Fruit fly (Drosophila melanogaster): Measurements from ENCODE around the gene CG15535.

Gene CG15535

dm6 chr3R:30454442-30454841 lies 30.7 kb upstream of the CG15535 start:
- TF ChIP-seq esn (GFP tag; optimal IDR thresholded peaks at IDR 0.05) (peak; percentile 38), CG31627 (GFP tag; optimal IDR thresholded peaks at IDR 0.05) (peak; percentile 15), svp (GFP tag) (peak; percentile 83), CG6163 (GFP tag; IDR thresholded peaks at IDR 0.05) (peak; percentile 32; the same call in 1 of the 3 replicates), CG3919 (GFP tag; optimal IDR thresholded peaks at IDR 0.05) (peak; percentile 8), CG34406 (GFP tag; optimal IDR thresholded peaks at IDR 0.05) (no peak), topi (GFP tag; optimal IDR thresholded peaks at IDR 0.05) (peak; percentile 8), Eip78C (GFP tag) (peak; percentile 26), Smox (GFP tag; optimal IDR thresholded peaks at IDR 0.05) (no peak), CG6792 (GFP tag; optimal IDR thresholded peaks at IDR 0.05) (peak; percentile 3), Sox102F (GFP tag; optimal IDR thresholded peaks at IDR 0.05) (peak; percentile 1), Met (GFP tag; optimal IDR thresholded peaks at IDR 0.05) (peak; percentile 52), eg (GFP tag; IDR thresholded peaks at IDR 0.05) (no peak), Hr39 (GFP tag; optimal IDR thresholded peaks at IDR 0.05) (no peak)

dm6 chr3R:30453236-30453635 lies 29.5 kb upstream of the CG15535 start:
- TF ChIP-seq dsx (GFP tag; optimal IDR thresholded peaks at IDR 0.05; ENCODE audit: poor library complexity, severe bottlenecking) = no peak
- no peak for TF ChIP-seq Hr39 (GFP tag; optimal IDR thresholded peaks at IDR 0.05)

- TF ChIP-seq vri (GFP tag; optimal IDR thresholded peaks at IDR 0.05) (peak; percentile 75), CG32006 (GFP tag; optimal IDR thresholded peaks at IDR 0.05) (peak; percentile 0), svp (GFP tag) (peak; percentile 96), Eip75B (GFP tag; optimal IDR thresholded peaks at IDR 0.05) (no peak), salr (GFP tag; optimal IDR thresholded peaks at IDR 0.05) (no peak)
These were observed 27.1 kb upstream of the CG15535 start for dm6 chr3R:30450690-30451343.

dm6 chr3R:30450224-30450623 lies 26.5 kb upstream of the CG15535 start:
- TF ChIP-seq dsx (GFP tag; optimal IDR thresholded peaks at IDR 0.05; ENCODE audit: poor library complexity, severe bottlenecking) (peak; percentile 17), spab (GFP tag; optimal IDR thresholded peaks at IDR 0.05) (peak; percentile 47), CG6792 (GFP tag; optimal IDR thresholded peaks at IDR 0.05) (peak; percentile 71), Lpt (GFP tag; optimal IDR thresholded peaks at IDR 0.05) (peak; percentile 44), Hr38 (GFP tag; optimal IDR thresholded peaks at IDR 0.05) (peak; percentile 27), vri (GFP tag; optimal IDR thresholded peaks at IDR 0.05) (peak; percentile 89), CG1621 (tag; optimal IDR thresholded peaks at IDR 0.05) (peak; percentile 86), eg (GFP tag; IDR thresholded peaks at IDR 0.05) (peak; percentile 28; the same call in 1 of the 3 replicates), CG6163 (GFP tag; IDR thresholded peaks at IDR 0.05) (peak; percentile 68), salr (GFP tag; optimal IDR thresholded peaks at IDR 0.05) (peak in 1 of 2 experiments; percentile 38), CG7368 (GFP tag; optimal IDR thresholded peaks at IDR 0.05) (no peak), Hr39 (GFP tag; optimal IDR thresholded peaks at IDR 0.05) (peak; percentile 1), CG9139 (GFP tag; optimal IDR thresholded peaks at IDR 0.05) (peak; percentile 62), Eip93F (GFP tag; optimal IDR thresholded peaks at IDR 0.05) (no peak), dac (GFP tag; optimal IDR thresholded peaks at IDR 0.05) (no peak), CG11902 (GFP tag; optimal IDR thresholded peaks at IDR 0.05) (no peak), fd59A (GFP tag; optimal IDR thresholded peaks at IDR 0.05) (no peak), CG15336 (GFP tag; IDR thresholded peaks at IDR 0.05) (no peak; the same call in 1 of the 2 replicates), CG8632 (GFP tag; optimal IDR thresholded peaks at IDR 0.05) (peak; percentile 57), acj6 (GFP tag; optimal IDR thresholded peaks at IDR 0.05) (peak; percentile 45), Sox15 (GFP tag; optimal IDR thresholded peaks at IDR 0.05) (no peak), lz (GFP tag; optimal IDR thresholded peaks at IDR 0.05) (peak; percentile 37), CG16779 (tag; optimal IDR thresholded peaks at IDR 0.05) (peak; percentile 52), cyc (GFP tag; optimal IDR thresholded peaks at IDR 0.05) (peak; percentile 45), CG31627 (GFP tag; optimal IDR thresholded peaks at IDR 0.05) (peak; percentile 7), topi (GFP tag; optimal IDR thresholded peaks at IDR 0.05) (peak; percentile 65), Ets21C (GFP tag; optimal IDR thresholded peaks at IDR 0.05) (peak; percentile 2), Sox14 (GFP tag; optimal IDR thresholded peaks at IDR 0.05) (no peak), CG6854 (GFP tag; optimal IDR thresholded peaks at IDR 0.05) (peak; percentile 85), Hr4 (GFP tag; optimal IDR thresholded peaks at IDR 0.05) (no peak), Gug (GFP tag; IDR thresholded peaks at IDR 0.05) (no peak), CG4318 (GFP tag; optimal IDR thresholded peaks at IDR 0.05) (no peak), pdm3 (GFP tag; optimal IDR thresholded peaks at IDR 0.05) (peak; percentile 56), CG11762 (GFP tag; optimal IDR thresholded peaks at IDR 0.05; ENCODE audit: insufficient read depth) (peak; percentile 24), Ets96B (tag; optimal IDR thresholded peaks at IDR 0.05) (no peak)
